Worm (Caenorhabditis elegans) whole organism, young adult: Measurements from ENCODE around the gene bcl-11.

Experiments used
- B0019.2 ChIP-seq: fragments of 200-800 bp; sonication (Bioruptor generic); conservative IDR thresholded peaks from 2 replicates; pipeline ENCODE4 v1.3.6; 2022; ENCODE audit warnings: missing genetic modification reagents, missing genetic modification characterization, missing compliant biosample characterization
- F49E8.2 ChIP-seq: sonication (generic microtip); optimal IDR thresholded peaks from 3 replicates; lab custom pipeline; 2017; ENCODE audit warnings: missing genetic modification characterization, mild to moderate bottlenecking, missing compliant biosample characterization, antibody characterized with exemption, moderate library complexity; ENCODE audit not compliant: insufficient read depth
- F55B11.4 ChIP-seq: sonication (generic microtip); optimal IDR thresholded peaks from 2 replicates; lab custom pipeline; 2016; ENCODE audit warnings: missing compliant biosample characterization, missing genetic modification characterization, borderline replicate concordance; ENCODE audit not compliant: insufficient read depth
- K12H6.12 ChIP-seq: fragments of 200-800 bp; sonication (Bioruptor generic); optimal IDR thresholded peaks from 2 replicates; lab custom pipeline; 2018; ENCODE audit warnings: mild to moderate bottlenecking, missing genetic modification characterization, missing compliant biosample characterization
- T26A5.8 ChIP-seq: sonication (generic microtip); optimal IDR thresholded peaks from 2 replicates; lab custom pipeline; 2016; ENCODE audit warnings: missing genetic modification characterization, missing compliant biosample characterization
- Y67H2A.10 ChIP-seq: fragments of 200-800 bp; sonication (Bioruptor generic); conservative IDR thresholded peaks from 2 replicates; pipeline ENCODE4 v1.3.6; 2022; ENCODE audit warnings: missing genetic modification reagents, missing genetic modification characterization, missing compliant biosample characterization
- ama-1 ChIP-seq, 3 experiments: fragments of 150-350 bp in 1 of 3; sonication (generic microtip) in 2 of 3; optimal IDR thresholded peaks; 2 replicates each; lab custom pipeline; 2014 to 2018; ENCODE audit warnings: missing biosample characterization in 2 of 3, missing genetic modification characterization in 2 of 3, missing genetic modification reagents in 2 of 3
- atf-7 ChIP-seq: sonication (generic microtip); optimal IDR thresholded peaks from 2 replicates; lab custom pipeline; 2017; ENCODE audit warnings: mild to moderate bottlenecking, missing genetic modification characterization, missing compliant biosample characterization
- bed-1 ChIP-seq: fragments of 200-800 bp; sonication (Bioruptor generic); IDR thresholded peaks from 2 replicates; pipeline ENCODE4 v1.3.6; 2022; ENCODE audit warnings: missing genetic modification reagents, missing genetic modification characterization, missing compliant biosample characterization
- ccch-3 ChIP-seq: fragments of 200-800 bp; sonication (Bioruptor generic); optimal IDR thresholded peaks from 2 replicates; lab custom pipeline; 2018; ENCODE audit warnings: mild to moderate bottlenecking, missing genetic modification characterization, missing compliant biosample characterization
- cebp-1 ChIP-seq, 2 experiments: fragments of 200-800 bp in 1 of 2; sonication (Bioruptor generic) in 1 of 2; sonication (generic microtip) in 1 of 2; IDR thresholded peaks in 1 of 2; optimal IDR thresholded peaks in 1 of 2; 2 replicates each; pipeline versions ENCODE4 v1.3.6 to Lab custom; 2017 to 2022; ENCODE audit warnings: missing compliant biosample characterization in 2 of 2, missing genetic modification characterization in 2 of 2, mild to moderate bottlenecking in 1 of 2, missing genetic modification reagents in 1 of 2, moderate library complexity in 1 of 2
- chd-7 ChIP-seq: sonication (generic microtip); optimal IDR thresholded peaks from 2 replicates; lab custom pipeline; 2016; ENCODE audit warnings: mild to moderate bottlenecking, missing genetic modification characterization, moderate library complexity, missing compliant biosample characterization
- die-1 ChIP-seq: sonication (generic microtip); optimal IDR thresholded peaks from 2 replicates; lab custom pipeline; 2016; ENCODE audit warnings: missing genotype, mild to moderate bottlenecking, missing genetic modification characterization, missing compliant biosample characterization
- dox-1 ChIP-seq: fragments of 200-800 bp; sonication (Bioruptor generic); IDR thresholded peaks from 2 replicates; pipeline ENCODE4 v1.3.6; 2022; ENCODE audit warnings: missing genetic modification reagents, missing genetic modification characterization, missing compliant biosample characterization
- dpff-1 ChIP-seq: sonication (generic microtip); optimal IDR thresholded peaks from 2 replicates; lab custom pipeline; 2017; ENCODE audit warnings: mild to moderate bottlenecking, missing genetic modification characterization, missing compliant biosample characterization
- efl-1 ChIP-seq: fragments of 150-350 bp; optimal IDR thresholded peaks from 2 replicates; lab custom pipeline; 2014; ENCODE audit warnings: missing biosample characterization, missing genetic modification reagents, missing genetic modification characterization
- ets-4 ChIP-seq: fragments of 200-800 bp; sonication (Bioruptor generic); optimal IDR thresholded peaks from 2 replicates; lab custom pipeline; 2018; ENCODE audit warnings: mild to moderate bottlenecking, missing genetic modification characterization, missing compliant biosample characterization
- him-1 ChIP-seq: sonication (generic microtip); optimal IDR thresholded peaks from 2 replicates; lab custom pipeline; 2016; ENCODE audit warnings: missing genotype, missing genetic modification reagents, missing genetic modification characterization, missing compliant biosample characterization
- let-526 ChIP-seq: fragments of 200-800 bp; sonication (Bioruptor generic); IDR thresholded peaks from 2 replicates; pipeline ENCODE4 v1.3.6; 2022; ENCODE audit warnings: missing genetic modification reagents, missing genetic modification characterization, missing compliant biosample characterization
- let-607 ChIP-seq, 2 experiments: fragments of 200-800 bp in 1 of 2; sonication (Bioruptor generic) in 1 of 2; sonication (generic microtip) in 1 of 2; optimal IDR thresholded peaks; 2 replicates each; lab custom pipeline; 2016 to 2018; ENCODE audit warnings: mild to moderate bottlenecking in 2 of 2, missing compliant biosample characterization in 2 of 2, missing genetic modification characterization in 2 of 2, moderate library complexity in 2 of 2, missing genotype in 1 of 2
- lin-35 ChIP-seq, 3 experiments: fragments of 150-350 bp in 2 of 3; sonication (generic microtip) in 1 of 3; optimal IDR thresholded peaks; 2 replicates each; lab custom pipeline; 2014 to 2018; ENCODE audit warnings: missing biosample characterization in 3 of 3, missing genetic modification characterization in 3 of 3, missing genetic modification reagents in 3 of 3
- lsy-27 ChIP-seq: sonication (generic microtip); optimal IDR thresholded peaks from 2 replicates; lab custom pipeline; 2017; ENCODE audit warnings: missing genetic modification characterization, mild to moderate bottlenecking, missing compliant biosample characterization, antibody characterized with exemption, missing genotype, borderline replicate concordance; ENCODE audit not compliant: insufficient read depth
- madf-10 ChIP-seq: sonication (generic microtip); optimal IDR thresholded peaks from 2 replicates; lab custom pipeline; 2016; ENCODE audit warnings: mild to moderate bottlenecking, missing genetic modification characterization, missing compliant biosample characterization
- madf-6 ChIP-seq: fragments of 200-800 bp; sonication (Bioruptor generic); IDR thresholded peaks from 2 replicates; pipeline ENCODE4 v1.3.6; 2022; ENCODE audit warnings: missing genetic modification reagents, missing genetic modification characterization, missing compliant biosample characterization
- madf-8 ChIP-seq: fragments of 200-800 bp; sonication (Bioruptor generic); conservative IDR thresholded peaks from 2 replicates; pipeline ENCODE4 v1.3.6; 2022; ENCODE audit warnings: missing genetic modification reagents, missing genetic modification characterization, missing compliant biosample characterization
- mcd-1 ChIP-seq: fragments of 200-800 bp; sonication (Bioruptor generic); IDR thresholded peaks from 2 replicates; pipeline ENCODE4 v1.3.6; 2022; ENCODE audit warnings: missing genetic modification reagents, missing genetic modification characterization, missing compliant biosample characterization
- nhr-80 ChIP-seq: sonication (generic microtip); optimal IDR thresholded peaks from 2 replicates; lab custom pipeline; 2016; ENCODE audit warnings: missing genetic modification characterization, missing compliant biosample characterization
- pha-4 ChIP-seq: fragments of 150-350 bp; sonication (generic microtip); optimal IDR thresholded peaks from 2 replicates; lab custom pipeline; 2014; ENCODE audit warnings: missing biosample characterization, missing genetic modification reagents, missing genetic modification characterization
- rec-8 ChIP-seq, 2 experiments: sonication (generic microtip); optimal IDR thresholded peaks; 2 replicates each; lab custom pipeline; 2016; ENCODE audit warnings: mild to moderate bottlenecking in 2 of 2, missing genetic modification characterization in 2 of 2, missing genetic modification reagents in 2 of 2, missing genotype in 2 of 2, missing biosample characterization in 1 of 2, missing compliant biosample characterization in 1 of 2, moderate library complexity in 1 of 2
- sdz-38 ChIP-seq: sonication (generic microtip); optimal IDR thresholded peaks from 2 replicates; lab custom pipeline; 2016; ENCODE audit warnings: missing genotype, missing genetic modification characterization, missing compliant biosample characterization
- sea-2 ChIP-seq: fragments of 200-800 bp; sonication (Bioruptor generic); IDR thresholded peaks from 2 replicates; pipeline ENCODE4 v1.3.6; 2022; ENCODE audit warnings: missing genetic modification characterization, missing compliant biosample characterization
- snpc-1.1 ChIP-seq: sonication (generic microtip); optimal IDR thresholded peaks from 2 replicates; lab custom pipeline; 2017; ENCODE audit warnings: missing genetic modification characterization, mild to moderate bottlenecking, missing compliant biosample characterization, antibody characterized with exemption, moderate library complexity, missing genotype, missing genetic modification reagents; ENCODE audit not compliant: insufficient read depth
- tbp1 ChIP-seq: fragments of 200-800 bp; sonication (Bioruptor generic); optimal IDR thresholded peaks from 2 replicates; lab custom pipeline; 2018; ENCODE audit warnings: mild to moderate bottlenecking, missing genetic modification characterization, missing compliant biosample characterization
- unc-130 ChIP-seq: sonication (generic microtip); optimal IDR thresholded peaks from 2 replicates; lab custom pipeline; 2016; ENCODE audit warnings: missing genetic modification reagents, missing genetic modification characterization, missing compliant biosample characterization
- xnd-1 ChIP-seq: sonication (generic microtip); optimal IDR thresholded peaks from 2 replicates; lab custom pipeline; 2016; ENCODE audit warnings: missing genotype, missing genetic modification reagents, missing genetic modification characterization, missing compliant biosample characterization
- zim-3 ChIP-seq: sonication (generic microtip); optimal IDR thresholded peaks from 2 replicates; lab custom pipeline; 2017; ENCODE audit warnings: mild to moderate bottlenecking, missing genetic modification characterization, moderate library complexity, missing compliant biosample characterization
- ztf-25 ChIP-seq: fragments of 200-800 bp; sonication (Bioruptor generic); IDR thresholded peaks from 2 replicates; pipeline ENCODE4 v1.3.6; 2022; ENCODE audit warnings: missing genetic modification reagents, missing genetic modification characterization, missing compliant biosample characterization
- ztf-26 ChIP-seq: sonication (generic microtip); optimal IDR thresholded peaks from 2 replicates; lab custom pipeline; 2017; ENCODE audit warnings: missing genetic modification characterization, missing compliant biosample characterization
- ztf-3 ChIP-seq: fragments of 200-800 bp; sonication (Bioruptor generic); optimal IDR thresholded peaks from 2 replicates; lab custom pipeline; 2018; ENCODE audit warnings: mild to moderate bottlenecking, missing genetic modification characterization, missing compliant biosample characterization

bcl-11 gene

DNA sequence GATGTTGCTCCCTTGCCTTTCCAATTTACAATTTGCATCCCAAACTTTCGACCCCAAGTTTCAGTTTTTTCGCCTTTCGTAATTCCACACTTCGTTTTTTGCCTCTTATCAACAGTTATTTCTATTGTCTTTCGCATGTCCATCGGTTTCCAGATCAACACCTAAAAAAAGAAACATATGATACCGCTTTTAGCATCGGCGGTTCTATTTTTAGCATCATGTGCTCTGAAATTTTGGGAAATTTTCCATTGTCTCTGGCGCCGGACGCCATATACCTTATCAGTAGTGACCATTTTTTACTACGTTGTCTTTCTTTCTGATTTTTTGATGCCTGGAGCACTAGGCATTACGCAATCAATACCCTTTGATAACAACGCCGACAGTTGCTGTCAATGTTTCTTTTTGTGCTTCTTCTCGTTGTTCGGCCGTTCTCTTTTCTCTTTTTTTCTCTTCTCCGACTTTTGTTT, at the start of gene bcl-11:
bcl-11 (plus strand) TSS at position 51 of the 467 bp plus-strand sequence.
- TF ChIP-seq let-607 (tag; optimal IDR thresholded peaks at IDR 0.05; lab: Kevin White, UChicago) = peak in 1 of 2 experiments; percentile 26
- TF ChIP-seq cebp-1 (GFP tag; IDR thresholded peaks at IDR 0.05; lab: Robert Waterston, UW) = no peak; the same call in 1 of the 2 replicates
- TF ChIP-seq cebp-1 (tag; optimal IDR thresholded peaks at IDR 0.05; lab: Kevin White, UChicago) = peak; percentile 60
- TF ChIP-seq unc-130 = no peak
- no peak for TF ChIP-seq sea-2 (GFP tag; lab: Robert Waterston, UW)
- peak; percentile 24 for TF ChIP-seq atf-7 (tag; lab: Kevin White, UChicago)
- no peak for TF ChIP-seq ztf-3 (GFP tag; lab: Kevin White, UChicago)
- no peak for TF ChIP-seq T26A5.8
- TF ChIP-seq dox-1 = peak; percentile 34; the same call in 1 of the 2 replicates
- peak; percentile 90 for TF ChIP-seq nhr-80 (tag; lab: Kevin White, UChicago)
- TF ChIP-seq, all 124 proteins: peak for 5

- 0 out of 2 replicates have a peak, but pooled peaks have one; percentile 7 for TF ChIP-seq madf-8 (GFP tag; lab: Robert Waterston, UW)
- TF ChIP-seq madf-6 (GFP tag; lab: Robert Waterston, UW) = peak; percentile 62
- TF ChIP-seq efl-1 = peak; percentile 60
- TF ChIP-seq Y67H2A.10 (GFP tag; lab: Robert Waterston, UW) = no peak
- TF ChIP-seq snpc-1.1 (tag; lab: Kevin White, UChicago) = no peak
Observed at ce11 chrV:6311936-6312335, 43.9 kb upstream of the bcl-11 start.

DNA sequence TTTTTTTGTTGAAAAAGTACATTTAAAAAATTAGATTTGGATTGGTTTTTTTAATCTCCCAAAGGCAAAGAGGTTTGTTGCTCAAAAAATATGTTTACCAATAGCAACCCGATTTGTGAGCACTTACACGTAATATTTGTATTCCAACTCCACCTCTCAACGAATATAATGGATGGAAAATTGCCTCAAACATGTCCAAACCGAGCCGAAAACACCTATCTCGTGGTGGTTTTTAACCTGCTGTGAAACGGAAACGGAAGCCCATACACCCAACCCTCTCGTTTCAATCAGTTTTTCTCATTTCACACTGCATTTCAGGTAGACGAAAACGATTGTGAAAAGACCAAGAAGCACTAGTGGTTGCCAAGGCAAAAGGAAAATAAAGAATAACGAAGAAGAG, 39.2 kb upstream of the bcl-11 start, which contains the start of gene cest-24:
cest-24 (plus strand) TSS at position 301 of the 400 bp plus-strand sequence.
- no peak for TF ChIP-seq mcd-1 (GFP tag; lab: Robert Waterston, UW)
- no peak for TF ChIP-seq ccch-3 (GFP tag; lab: Kevin White, UChicago)
- TF ChIP-seq zim-3 = no peak
- TF ChIP-seq dpff-1 (tag; lab: Kevin White, UChicago) = no peak
- no peak for TF ChIP-seq ztf-26 (tag; lab: Kevin White, UChicago)
- no peak for TF ChIP-seq let-526
- TF ChIP-seq madf-6 (GFP tag; lab: Robert Waterston, UW) = no peak
- no peak for TF ChIP-seq Y67H2A.10 (GFP tag; lab: Robert Waterston, UW)

ce11 chrV:6317928-6318327, 37.9 kb upstream of the bcl-11 start:
- TF ChIP-seq F49E8.2 (tag; lab: Kevin White, UChicago) = no peak
- no peak for TF ChIP-seq ama-1 (optimal IDR thresholded peaks at IDR 0.05; lab: Kevin White, UChicago)
- TF ChIP-seq ama-1 (GFP tag; optimal IDR thresholded peaks at IDR 0.05; lab: Kevin White, UChicago) = no peak
- TF ChIP-seq him-1 (tag; lab: Kevin White, UChicago) = no peak
- TF ChIP-seq, all 124 proteins: peak for 0

DNA sequence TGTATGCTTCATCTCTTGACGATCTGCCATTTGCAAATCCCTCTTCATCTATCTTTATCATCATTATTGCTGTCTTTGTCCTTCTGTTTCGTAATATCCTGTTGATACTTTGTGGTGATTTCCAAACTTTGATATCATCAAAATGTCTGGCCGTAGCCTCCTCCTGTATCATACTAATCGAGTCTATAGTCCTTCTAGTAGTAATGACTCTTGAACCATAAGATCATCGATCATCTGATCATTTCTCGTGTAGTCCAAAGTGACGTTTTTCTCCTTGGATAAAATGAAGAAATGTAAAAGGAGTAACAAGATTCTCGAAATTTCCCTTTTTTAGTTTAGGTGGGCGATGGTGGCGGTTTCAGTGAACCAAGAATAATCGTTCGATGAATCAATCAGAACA, 36.5 kb upstream of the bcl-11 start:
- no peak for TF ChIP-seq cebp-1 (GFP tag; IDR thresholded peaks at IDR 0.05; lab: Robert Waterston, UW)
- TF ChIP-seq cebp-1 (tag; optimal IDR thresholded peaks at IDR 0.05; lab: Kevin White, UChicago) = no peak
- TF ChIP-seq rec-8 (tag; optimal IDR thresholded peaks at IDR 0.05; lab: Kevin White, UChicago) = no peak
- TF ChIP-seq xnd-1 = no peak
- no peak for TF ChIP-seq chd-7 (tag; lab: Kevin White, UChicago)
- TF ChIP-seq ets-4 (GFP tag; lab: Kevin White, UChicago) = no peak
- no peak for TF ChIP-seq K12H6.12 (tag; lab: Kevin White, UChicago)
- no peak for TF ChIP-seq sdz-38 (tag; lab: Kevin White, UChicago)
- TF ChIP-seq ztf-25 = no peak
- TF ChIP-seq die-1 (tag; lab: Kevin White, UChicago) = no peak
- TF ChIP-seq B0019.2 (GFP tag; lab: Robert Waterston, UW) = no peak
- no peak for TF ChIP-seq snpc-1.1 (tag; lab: Kevin White, UChicago)
- TF ChIP-seq lin-35 (GFP tag; optimal IDR thresholded peaks at IDR 0.05; lab: Kevin White, UChicago) = no peak
- TF ChIP-seq bed-1 = no peak
- TF ChIP-seq tbp1 (GFP tag; lab: Kevin White, UChicago) = no peak
- no peak for TF ChIP-seq F55B11.4
- no peak for TF ChIP-seq pha-4 (tag; lab: Kevin White, UChicago)
- TF ChIP-seq lsy-27 (tag; lab: Kevin White, UChicago) = no peak
- no peak for TF ChIP-seq madf-10
